Worm (Caenorhabditis elegans) whole organism, L4 larva: ENCODE data around the gene srd-66.

Experiments
- F44E2.7 ChIP-seq: fragments of 200-800 bp; sonication (Bioruptor generic); IDR thresholded peaks from 2 replicates; pipeline ENCODE4 v2.1.2; 2022; ENCODE audit warnings: missing genetic modification characterization, missing compliant biosample characterization
- T20F7.1 ChIP-seq: fragments of 200-800 bp; sonication (Bioruptor generic); optimal IDR thresholded peaks from 2 replicates; lab custom pipeline; 2018; ENCODE audit warnings: mild to moderate bottlenecking, missing genetic modification characterization, missing compliant biosample characterization
- aha-1 ChIP-seq: fragments of 150-350 bp; peaks from one replicate; lab custom pipeline; 2014; ENCODE audit warnings: missing biosample characterization, missing genetic modification characterization
- aly-2 ChIP-seq: sonication (generic microtip); optimal IDR thresholded peaks from 2 replicates; lab custom pipeline; 2018; ENCODE audit warnings: missing biosample characterization, missing genetic modification characterization
- ceh-20 ChIP-seq: fragments of 200-800 bp; sonication (Bioruptor generic); IDR thresholded peaks from 2 replicates; pipeline ENCODE4 v1.3.6; 2022; ENCODE audit warnings: missing genetic modification reagents, missing genetic modification characterization, missing compliant biosample characterization
- ceh-28 ChIP-seq: fragments of 150-350 bp; optimal IDR thresholded peaks from 2 replicates; lab custom pipeline; 2014; ENCODE audit warnings: missing biosample characterization, missing genetic modification reagents, missing genetic modification characterization
- ctbp-1 ChIP-seq: fragments of 200-800 bp; sonication (Bioruptor generic); IDR thresholded peaks from 2 replicates; pipeline ENCODE4 v1.3.6; 2022; ENCODE audit warnings: missing genetic modification reagents, missing genetic modification characterization, missing compliant biosample characterization
- daf-12 ChIP-seq: fragments of 150-350 bp; optimal IDR thresholded peaks from 2 replicates; lab custom pipeline; 2014; ENCODE audit warnings: missing biosample characterization, missing genetic modification reagents, missing genetic modification characterization
- egl-43 ChIP-seq: fragments of 200-800 bp; sonication (Bioruptor generic); IDR thresholded peaks from 2 replicates; pipeline ENCODE4 v1.3.6; 2022; ENCODE audit warnings: missing genetic modification reagents, missing genetic modification characterization, missing compliant biosample characterization
- fkh-10 ChIP-seq: fragments of 150-350 bp; optimal IDR thresholded peaks from 2 replicates; lab custom pipeline; 2014; ENCODE audit warnings: missing biosample characterization, missing genetic modification reagents, missing genetic modification characterization
- fos-1 ChIP-seq: fragments of 150-350 bp; optimal IDR thresholded peaks from 2 replicates; lab custom pipeline; 2014; ENCODE audit warnings: missing biosample characterization, missing genetic modification characterization
- hif-1 ChIP-seq, 2 experiments: sonication (generic microtip); optimal IDR thresholded peaks; 2 replicates each; lab custom pipeline; 2016 to 2017; ENCODE audit warnings: missing compliant biosample characterization in 2 of 2, missing genetic modification characterization in 2 of 2, missing genetic modification reagents in 2 of 2, missing genotype in 2 of 2, mild to moderate bottlenecking in 1 of 2
- lim-7 ChIP-seq: fragments of 200-800 bp; sonication (Bioruptor generic); IDR thresholded peaks from 2 replicates; pipeline ENCODE4 v1.3.6; 2022; ENCODE audit warnings: missing genetic modification characterization, missing compliant biosample characterization
- lin-13 ChIP-seq: fragments of 150-350 bp; optimal IDR thresholded peaks from 2 replicates; lab custom pipeline; 2014; ENCODE audit warnings: missing biosample characterization, missing genetic modification reagents, missing genetic modification characterization
- lin-39 ChIP-seq: fragments of 150-350 bp; optimal IDR thresholded peaks from 2 replicates; lab custom pipeline; 2014; ENCODE audit warnings: missing biosample characterization, missing genetic modification reagents, missing genetic modification characterization
- lsy-2 ChIP-seq, 2 experiments: fragments of 150-350 bp in 1 of 2; sonication (generic microtip) in 1 of 2; optimal IDR thresholded peaks; 2 replicates each; lab custom pipeline; 2014 to 2017; ENCODE audit warnings: missing biosample characterization in 2 of 2, missing genetic modification characterization in 2 of 2
- madf-5 ChIP-seq, 2 experiments: fragments of 200-800 bp; sonication (Bioruptor generic); IDR thresholded peaks; 2 replicates each; pipeline ENCODE4 v1.3.6; 2022; ENCODE audit warnings: missing compliant biosample characterization in 2 of 2, missing genetic modification characterization in 2 of 2
- nhr-11 ChIP-seq: fragments of 150-350 bp; optimal IDR thresholded peaks from 2 replicates; lab custom pipeline; 2014; ENCODE audit warnings: missing biosample characterization, missing genetic modification characterization
- nhr-25 ChIP-seq: sonication (generic microtip); optimal IDR thresholded peaks from 2 replicates; lab custom pipeline; 2017; ENCODE audit warnings: missing genetic modification characterization, mild to moderate bottlenecking, missing compliant biosample characterization, antibody characterized with exemption, moderate library complexity, borderline replicate concordance; ENCODE audit not compliant: insufficient read depth
- nhr-28 ChIP-seq: fragments of 150-350 bp; optimal IDR thresholded peaks from 2 replicates; lab custom pipeline; 2014; ENCODE audit warnings: missing biosample characterization, missing genetic modification characterization
- nhr-42 ChIP-seq: fragments of 200-800 bp; sonication (Bioruptor generic); IDR thresholded peaks from 2 replicates; pipeline ENCODE4 v1.3.6; 2022; ENCODE audit warnings: missing genetic modification characterization, missing compliant biosample characterization
- nhr-48 ChIP-seq: sonication (generic microtip); optimal IDR thresholded peaks from 2 replicates; lab custom pipeline; 2016; ENCODE audit warnings: mild to moderate bottlenecking, missing genetic modification characterization, missing compliant biosample characterization
- pqm-1 ChIP-seq: sonication (generic microtip); optimal IDR thresholded peaks from 2 replicates; lab custom pipeline; 2017; ENCODE audit warnings: missing biosample characterization, missing genetic modification characterization
- set-16 ChIP-seq: fragments of 200-800 bp; sonication (Bioruptor generic); IDR thresholded peaks from 2 replicates; pipeline ENCODE4 v1.3.6; 2022; ENCODE audit warnings: missing genetic modification reagents, missing genetic modification characterization, missing compliant biosample characterization
- tag-97 ChIP-seq: fragments of 200-800 bp; sonication (Bioruptor generic); IDR thresholded peaks from 2 replicates; pipeline ENCODE4 v1.3.6; 2022; ENCODE audit warnings: missing genetic modification characterization, missing compliant biosample characterization
- unc-62 ChIP-seq, 3 experiments: fragments of 150-350 bp in 1 of 3; sonication (generic microtip); optimal IDR thresholded peaks in 2 of 3; peaks in 1 of 3; 1 replicate in 1 of 3; 2 replicates in 2 of 3; lab custom pipeline; 2014 to 2017; ENCODE audit warnings: missing biosample characterization in 3 of 3, missing genetic modification characterization in 3 of 3, missing genetic modification reagents in 3 of 3, missing genotype in 1 of 3

srd-66 gene

ce11 chrIII:2008334-2008733, 25.9 kb upstream of the srd-66 start:
- TF ChIP-seq set-16 (GFP tag; lab: Robert Waterston, UW) (peak; percentile 65), nhr-28 (tag; lab: Kevin White, UChicago) (no peak), nhr-48 (no peak)
- TF ChIP-seq, all 104 proteins: peak for 1

- no peak for TF ChIP-seq fkh-10 (GFP tag; lab: Kevin White, UChicago)
- TF ChIP-seq ceh-28 (tag; lab: Kevin White, UChicago) = peak; percentile 89
- no peak for TF ChIP-seq nhr-28 (tag; lab: Kevin White, UChicago)
Observed at ce11 chrIII:2006937-2007336, 24.5 kb upstream of the srd-66 start.

DNA sequence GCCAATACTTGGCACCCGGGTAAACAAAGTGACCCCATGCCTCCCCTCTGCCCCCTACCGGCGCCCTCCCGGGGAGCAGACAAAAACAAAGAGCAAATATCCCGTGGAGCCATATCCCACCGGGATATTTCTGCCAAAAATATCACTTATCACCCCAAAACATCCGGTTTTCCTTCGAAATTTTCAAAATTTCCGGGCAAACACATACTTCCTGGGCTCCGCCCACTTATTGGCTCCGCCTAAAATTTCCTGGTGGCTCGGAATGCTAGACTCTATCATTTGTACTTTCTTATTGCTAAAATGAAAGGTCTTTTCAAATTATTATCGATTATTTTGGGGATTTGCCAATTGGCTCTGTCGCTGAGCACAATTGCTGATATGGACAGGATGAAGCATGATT, 23.3 kb upstream of the srd-66 start, which contains the start of gene Y39A3B.1:
Y39A3B.1 (plus strand) TSS at position 301 of the 400 bp plus-strand sequence.
- no peak for TF ChIP-seq F44E2.7 (GFP tag; lab: Robert Waterston, UW)
- TF ChIP-seq lin-39 (tag; lab: Kevin White, UChicago) = no peak
- TF ChIP-seq lin-13 (GFP tag; lab: Kevin White, UChicago) = no peak
- no peak for TF ChIP-seq aly-2 (tag; lab: Kevin White, UChicago)
- no peak for TF ChIP-seq aha-1 (tag; lab: Kevin White, UChicago)
- TF ChIP-seq nhr-11 (tag; lab: Kevin White, UChicago) = no peak
- no peak for TF ChIP-seq tag-97 (GFP tag; lab: Robert Waterston, UW)
- TF ChIP-seq nhr-42 = no peak
- no peak for TF ChIP-seq ctbp-1
- no peak for TF ChIP-seq pqm-1 (tag; lab: Kevin White, UChicago)

DNA sequence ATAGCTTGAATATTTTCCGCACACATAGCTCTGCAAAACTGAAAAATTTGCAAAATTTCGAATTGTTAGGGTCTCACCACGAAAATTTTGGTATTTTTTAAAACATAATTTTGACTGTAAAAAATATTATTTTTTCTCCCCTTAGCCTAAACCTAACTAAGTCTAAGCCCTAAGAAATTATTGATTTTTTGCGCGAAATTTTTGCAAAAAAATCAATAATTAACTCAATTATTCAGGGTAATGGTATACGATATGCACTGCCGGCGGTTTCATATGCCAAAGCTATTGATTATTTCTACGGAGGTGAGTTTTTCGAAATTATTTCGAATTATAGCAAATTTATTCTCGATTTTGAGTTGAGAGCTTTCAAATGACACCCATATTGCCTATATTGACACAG, 18.8 kb upstream of the srd-66 start:
- no peak for TF ChIP-seq fos-1 (tag; lab: Kevin White, UChicago)
- no peak for TF ChIP-seq lim-7 (GFP tag; lab: Robert Waterston, UW)
- TF ChIP-seq hif-1 (tag; optimal IDR thresholded peaks at IDR 0.05; lab: Kevin White, UChicago) = no peak
- TF ChIP-seq unc-62 (GFP tag; optimal IDR thresholded peaks at IDR 0.05 in 1 of 2; lab: Kevin White, UChicago) = peak in 1 of 2 experiments; percentile 30
- TF ChIP-seq unc-62 (tag; optimal IDR thresholded peaks at IDR 0.05; lab: Kevin White, UChicago) = no peak
- TF ChIP-seq ceh-28 (tag; lab: Kevin White, UChicago) = peak; percentile 72
- no peak for TF ChIP-seq egl-43 (GFP tag; lab: Robert Waterston, UW)
- TF ChIP-seq T20F7.1 (GFP tag; lab: Kevin White, UChicago) = no peak
- no peak for TF ChIP-seq set-16 (GFP tag; lab: Robert Waterston, UW)
- no peak for TF ChIP-seq nhr-25 (tag; lab: Kevin White, UChicago)
- no peak for TF ChIP-seq madf-5 (GFP tag; IDR thresholded peaks at IDR 0.05; lab: Robert Waterston, UW)
- TF ChIP-seq daf-12 = no peak

DNA sequence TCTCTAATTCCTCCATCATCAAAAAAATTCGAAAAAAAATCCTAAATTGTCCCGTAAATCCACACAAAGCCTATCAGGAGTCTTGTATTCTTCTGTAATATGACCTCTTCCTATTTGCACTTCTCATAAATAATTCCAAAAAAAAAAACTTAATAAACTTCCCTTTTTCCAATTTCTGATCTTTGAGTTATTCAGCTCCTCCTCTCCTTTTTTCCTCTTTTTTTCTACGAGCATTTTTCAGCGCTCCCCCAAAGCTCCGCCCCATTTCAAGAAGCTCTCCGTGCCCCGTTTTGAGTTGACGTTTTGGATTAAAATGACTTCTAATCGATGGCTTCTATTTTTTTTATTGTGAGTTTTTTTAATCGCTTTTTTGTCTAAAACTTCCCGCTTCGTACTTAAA, 15.1 kb upstream of the srd-66 start, which contains the start of gene lgc-42:
lgc-42 (plus strand) TSS at position 301 of the 400 bp plus-strand sequence.
- no peak for TF ChIP-seq ceh-20 (GFP tag; lab: Robert Waterston, UW)

ce11 chrIII:1989940-1990339, 7.5 kb upstream of the srd-66 start:
- TF ChIP-seq ceh-28 (tag; lab: Kevin White, UChicago) = no peak
- TF ChIP-seq set-16 (GFP tag; lab: Robert Waterston, UW) = peak; percentile 60

DNA sequence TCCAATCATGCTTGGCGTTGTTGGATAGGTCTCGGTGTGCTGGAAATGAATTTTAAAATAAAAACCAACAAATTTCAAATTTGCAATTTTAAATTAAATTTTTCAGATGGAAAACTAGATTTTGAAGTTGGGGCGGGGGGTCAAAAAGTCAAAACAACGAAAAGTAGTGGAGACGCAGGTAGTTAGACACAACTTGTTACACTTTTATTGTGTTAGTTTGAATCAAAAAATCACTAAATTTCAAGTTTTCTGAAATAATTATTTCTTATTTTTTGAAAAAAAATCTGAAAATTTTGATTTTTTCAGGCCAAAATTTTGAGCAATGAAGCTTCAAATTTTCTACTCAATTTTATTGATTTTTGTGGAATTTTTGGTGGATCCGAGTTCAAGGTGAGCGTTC, 5.2 kb upstream of the srd-66 start, which contains the start of gene Y39A3B.8:
Y39A3B.8 (plus strand) TSS at position 301 of the 400 bp plus-strand sequence.
- no peak for TF ChIP-seq lsy-2 (tag; optimal IDR thresholded peaks at IDR 0.05; lab: Kevin White, UChicago)
- peak in 1 of 2 experiments; percentile 34 for TF ChIP-seq unc-62 (GFP tag; optimal IDR thresholded peaks at IDR 0.05 in 1 of 2; lab: Kevin White, UChicago)
- no peak for TF ChIP-seq unc-62 (tag; optimal IDR thresholded peaks at IDR 0.05; lab: Kevin White, UChicago)
